Worm (Caenorhabditis elegans) whole organism, late embryonic: ENCODE data around the gene rpn-2.

ENCODE experiments used
- F13H6.1 ChIP-seq: sonication (generic microtip); optimal IDR thresholded peaks from 2 replicates; lab custom pipeline; 2016; ENCODE audit warnings: missing genetic modification characterization, missing compliant biosample characterization
- K02D7.2 ChIP-seq: sonication (generic microtip); optimal IDR thresholded peaks from 2 replicates; lab custom pipeline; 2017; ENCODE audit warnings: mild to moderate bottlenecking, missing genetic modification characterization, missing compliant biosample characterization
- K09A11.1 ChIP-seq: sonication (generic microtip); optimal IDR thresholded peaks from 2 replicates; lab custom pipeline; 2017; ENCODE audit warnings: antibody characterized with exemption, mild to moderate bottlenecking, missing genetic modification characterization, missing compliant biosample characterization; ENCODE audit not compliant: insufficient read depth
- T23F11.4 ChIP-seq: fragments of 200-800 bp; sonication (Bioruptor generic); optimal IDR thresholded peaks from 2 replicates; lab custom pipeline; 2018; ENCODE audit warnings: mild to moderate bottlenecking, missing genetic modification characterization, missing compliant biosample characterization
- ceh-19 ChIP-seq: fragments of 200-800 bp; sonication (Bioruptor generic); optimal IDR thresholded peaks from 2 replicates; lab custom pipeline; 2018; ENCODE audit warnings: mild to moderate bottlenecking, missing genetic modification characterization, missing compliant biosample characterization
- ceh-2 ChIP-seq: sonication (generic microtip); optimal IDR thresholded peaks from 2 replicates; lab custom pipeline; 2016; ENCODE audit warnings: missing genotype, missing genetic modification characterization, missing compliant biosample characterization
- ceh-22 ChIP-seq: sonication (generic microtip); optimal IDR thresholded peaks from 2 replicates; lab custom pipeline; 2017; ENCODE audit warnings: missing biosample characterization, missing genetic modification characterization
- ceh-24 ChIP-seq: sonication (generic microtip); optimal IDR thresholded peaks from 2 replicates; lab custom pipeline; 2016; ENCODE audit warnings: mild to moderate bottlenecking, missing genetic modification characterization, missing compliant biosample characterization
- ceh-45 ChIP-seq: fragments of 200-800 bp; sonication (Bioruptor generic); IDR thresholded peaks from 2 replicates; pipeline ENCODE4 v1.3.6; 2022; ENCODE audit warnings: missing genetic modification reagents, missing genetic modification characterization, missing compliant biosample characterization
- ceh-48 ChIP-seq: sonication (generic microtip); optimal IDR thresholded peaks from 2 replicates; lab custom pipeline; 2016; ENCODE audit warnings: missing genetic modification characterization, inconsistent platforms, missing compliant biosample characterization
- ceh-9 ChIP-seq: sonication (generic microtip); optimal IDR thresholded peaks from 2 replicates; lab custom pipeline; 2016; ENCODE audit warnings: mild to moderate bottlenecking, missing genetic modification characterization, inconsistent platforms, missing compliant biosample characterization
- dmd-4 ChIP-seq: sonication (generic microtip); optimal IDR thresholded peaks from 2 replicates; lab custom pipeline; 2016; ENCODE audit warnings: borderline replicate concordance, missing genetic modification characterization, missing compliant biosample characterization
- dve-1 ChIP-seq: sonication (generic microtip); optimal IDR thresholded peaks from 2 replicates; lab custom pipeline; 2017; ENCODE audit warnings: antibody characterized with exemption, mild to moderate bottlenecking, missing genetic modification characterization, missing compliant biosample characterization
- elt-2 ChIP-seq: sonication (generic microtip); optimal IDR thresholded peaks from 2 replicates; lab custom pipeline; 2016; ENCODE audit warnings: missing genetic modification reagents, missing genetic modification characterization, missing compliant biosample characterization
- elt-4 ChIP-seq: sonication (generic microtip); optimal IDR thresholded peaks from 2 replicates; lab custom pipeline; 2016; ENCODE audit warnings: missing genetic modification characterization, missing compliant biosample characterization
- ets-4 ChIP-seq: sonication (generic microtip); optimal IDR thresholded peaks from 2 replicates; lab custom pipeline; 2016; ENCODE audit warnings: missing genetic modification characterization, missing compliant biosample characterization
- eyg-1 ChIP-seq: sonication (generic microtip); optimal IDR thresholded peaks from 2 replicates; lab custom pipeline; 2016; ENCODE audit warnings: missing genotype, missing genetic modification characterization, missing compliant biosample characterization
- fkh-6 ChIP-seq: sonication (generic microtip); optimal IDR thresholded peaks from 2 replicates; lab custom pipeline; 2016; ENCODE audit warnings: missing genetic modification characterization, missing compliant biosample characterization
- gmeb-2 ChIP-seq: sonication (generic microtip); optimal IDR thresholded peaks from 2 replicates; lab custom pipeline; 2016; ENCODE audit warnings: missing genetic modification characterization, inconsistent platforms, missing compliant biosample characterization
- hlh-13 ChIP-seq: fragments of 200-800 bp; sonication (Bioruptor generic); optimal IDR thresholded peaks from 2 replicates; lab custom pipeline; 2018; ENCODE audit warnings: mild to moderate bottlenecking, missing genetic modification characterization, missing compliant biosample characterization
- hlh-8 ChIP-seq: sonication (generic microtip); optimal IDR thresholded peaks from 2 replicates; lab custom pipeline; 2016; ENCODE audit warnings: missing genotype, missing genetic modification characterization, missing compliant biosample characterization
- lim-6 ChIP-seq: sonication (generic microtip); optimal IDR thresholded peaks from 2 replicates; lab custom pipeline; 2016; ENCODE audit warnings: missing genetic modification characterization, missing compliant biosample characterization
- lin-11 ChIP-seq: fragments of 200-800 bp; sonication (Bioruptor generic); optimal IDR thresholded peaks from 2 replicates; lab custom pipeline; 2018; ENCODE audit warnings: mild to moderate bottlenecking, missing genetic modification characterization, missing compliant biosample characterization
- madf-2 ChIP-seq: sonication (generic microtip); optimal IDR thresholded peaks from 2 replicates; lab custom pipeline; 2017; ENCODE audit warnings: missing genetic modification characterization, missing compliant biosample characterization
- mec-3 ChIP-seq: sonication (generic microtip); optimal IDR thresholded peaks from 2 replicates; lab custom pipeline; 2016; ENCODE audit warnings: borderline replicate concordance, missing genetic modification characterization, missing compliant biosample characterization
- nhr-11 ChIP-seq: fragments of 150-350 bp; optimal IDR thresholded peaks from 2 replicates; lab custom pipeline; 2014; ENCODE audit warnings: missing biosample characterization, missing genetic modification characterization
- nhr-232 ChIP-seq: sonication (generic microtip); optimal IDR thresholded peaks from 2 replicates; lab custom pipeline; 2016; ENCODE audit warnings: missing genetic modification characterization, missing compliant biosample characterization
- npax-4 ChIP-seq: sonication (generic microtip); optimal IDR thresholded peaks from 2 replicates; lab custom pipeline; 2016; ENCODE audit warnings: missing genetic modification characterization, missing compliant biosample characterization
- odd-2 ChIP-seq: sonication (generic microtip); optimal IDR thresholded peaks from 2 replicates; lab custom pipeline; 2017; ENCODE audit warnings: antibody characterized with exemption, mild to moderate bottlenecking, missing genetic modification characterization, missing compliant biosample characterization
- pag-3 ChIP-seq: sonication (generic microtip); optimal IDR thresholded peaks from 2 replicates; lab custom pipeline; 2016; ENCODE audit warnings: missing compliant biosample characterization, missing genetic modification characterization, borderline replicate concordance
- pat-9 ChIP-seq: fragments of 200-800 bp; sonication (Bioruptor generic); optimal IDR thresholded peaks from 2 replicates; lab custom pipeline; 2018; ENCODE audit warnings: mild to moderate bottlenecking, missing genetic modification characterization, moderate library complexity, missing compliant biosample characterization
- pqm-1 ChIP-seq: sonication (generic microtip); optimal IDR thresholded peaks from 2 replicates; lab custom pipeline; 2016; ENCODE audit warnings: missing genetic modification characterization, missing compliant biosample characterization
- rnt-1 ChIP-seq: sonication (generic microtip); optimal IDR thresholded peaks from 2 replicates; lab custom pipeline; 2016; ENCODE audit warnings: missing genetic modification characterization, missing compliant biosample characterization
- sox-4 ChIP-seq: sonication (generic microtip); optimal IDR thresholded peaks from 2 replicates; lab custom pipeline; 2017; ENCODE audit warnings: mild to moderate bottlenecking, missing genetic modification characterization, inconsistent platforms, missing compliant biosample characterization
- tbx-2 ChIP-seq: sonication (generic microtip); optimal IDR thresholded peaks from 2 replicates; lab custom pipeline; 2016; ENCODE audit warnings: missing genetic modification characterization, missing compliant biosample characterization
- ttx-3 ChIP-seq: sonication (generic microtip); optimal IDR thresholded peaks from 2 replicates; lab custom pipeline; 2016; ENCODE audit warnings: missing genetic modification reagents, missing genetic modification characterization, missing compliant biosample characterization
- unc-42 ChIP-seq: sonication (generic microtip); optimal IDR thresholded peaks from 2 replicates; lab custom pipeline; 2016; ENCODE audit warnings: missing genotype, missing genetic modification characterization, missing compliant biosample characterization
- unc-86 ChIP-seq: sonication (generic microtip); optimal IDR thresholded peaks from 2 replicates; lab custom pipeline; 2016; ENCODE audit warnings: missing genetic modification characterization, missing compliant biosample characterization
- zip-5 ChIP-seq: sonication (generic microtip); optimal IDR thresholded peaks from 2 replicates; lab custom pipeline; 2016; ENCODE audit warnings: missing genetic modification characterization, missing compliant biosample characterization
- ztf-16 ChIP-seq: sonication (generic microtip); optimal IDR thresholded peaks from 2 replicates; lab custom pipeline; 2017; ENCODE audit warnings: missing genetic modification characterization, missing compliant biosample characterization

The rpn-2 gene

ce11 chrIII:6183118-6183517, 15.9 kb upstream of the rpn-2 start, which contains the start of gene nas-28:
TSS of gene nas-28 (minus strand) at chrIII:6183218.
- TF ChIP-seq elt-4 (tag; lab: Kevin White, UChicago): no peak
- TF ChIP-seq gmeb-2 (tag; lab: Kevin White, UChicago): no peak
- TF ChIP-seq ztf-16 (tag; lab: Kevin White, UChicago): no peak
- TF ChIP-seq lin-11 (tag; lab: Kevin White, UChicago): no peak
- TF ChIP-seq lim-6 (tag; lab: Kevin White, UChicago): no peak
- no peak for TF ChIP-seq K09A11.1 (tag; lab: Kevin White, UChicago)
- TF ChIP-seq K02D7.2: no peak
- no peak for TF ChIP-seq tbx-2 (tag; lab: Kevin White, UChicago)
- no peak for TF ChIP-seq pat-9
- no peak for TF ChIP-seq dmd-4 (tag; lab: Kevin White, UChicago)
- no peak for TF ChIP-seq sox-4
- no peak for TF ChIP-seq dve-1 (tag; lab: Kevin White, UChicago)
- no peak for TF ChIP-seq unc-42 (tag; lab: Kevin White, UChicago)
- TF ChIP-seq nhr-11 (tag; lab: Kevin White, UChicago): no peak
- TF ChIP-seq npax-4: no peak

- peak; percentile 9 for TF ChIP-seq unc-42 (tag; lab: Kevin White, UChicago)
Observed at ce11 chrIII:6188020-6188419, 11.0 kb upstream of the rpn-2 start.

ce11 chrIII:6190810-6191209, 8.2 kb upstream of the rpn-2 start, which contains the start of gene C23G10.5:
TSS of gene C23G10.5 (plus strand) at chrIII:6191110.
- TF ChIP-seq ceh-22 (no peak), ceh-24 (tag; lab: Kevin White, UChicago) (no peak), fkh-6 (tag; lab: Kevin White, UChicago) (no peak), nhr-232 (tag; lab: Kevin White, UChicago) (no peak), ttx-3 (tag; lab: Kevin White, UChicago) (no peak), eyg-1 (tag; lab: Kevin White, UChicago) (no peak), hlh-13 (GFP tag; lab: Kevin White, UChicago) (no peak), ets-4 (no peak), elt-2 (tag; lab: Kevin White, UChicago) (no peak), odd-2 (no peak), madf-2 (tag; lab: Kevin White, UChicago) (no peak), pag-3 (tag; lab: Kevin White, UChicago) (no peak), T23F11.4 (GFP tag; lab: Kevin White, UChicago) (no peak), ceh-45 (GFP tag; lab: Robert Waterston, UW) (no peak), lim-6 (tag; lab: Kevin White, UChicago) (no peak)

ce11 chrIII:6194480-6194879, 4.5 kb upstream of the rpn-2 start, which contains the start of gene ugt-66:
TSS of gene ugt-66 (minus strand) at chrIII:6194580.
- no peak for TF ChIP-seq ceh-19 (GFP tag; lab: Kevin White, UChicago)
- TF ChIP-seq eyg-1 (tag; lab: Kevin White, UChicago): no peak
- no peak for TF ChIP-seq hlh-8 (tag; lab: Kevin White, UChicago)
- TF ChIP-seq pat-9: no peak
- no peak for TF ChIP-seq ceh-48 (tag; lab: Kevin White, UChicago)
- TF ChIP-seq zip-5 (tag; lab: Kevin White, UChicago): no peak
- TF ChIP-seq rnt-1 (tag; lab: Kevin White, UChicago): no peak
- TF ChIP-seq ceh-45 (GFP tag; lab: Robert Waterston, UW): no peak
- TF ChIP-seq pqm-1 (tag; lab: Kevin White, UChicago): no peak
- no peak for TF ChIP-seq F13H6.1 (tag; lab: Kevin White, UChicago)
- TF ChIP-seq pag-3 (tag; lab: Kevin White, UChicago): no peak
- no peak for TF ChIP-seq mec-3 (tag; lab: Kevin White, UChicago)
- TF ChIP-seq ceh-2 (tag; lab: Kevin White, UChicago): no peak
- TF ChIP-seq unc-86: no peak
- TF ChIP-seq ceh-9 (tag; lab: Kevin White, UChicago): no peak
- TF ChIP-seq tbx-2 (tag; lab: Kevin White, UChicago): no peak
- TF ChIP-seq ztf-16 (tag; lab: Kevin White, UChicago): no peak
